Worm (Caenorhabditis elegans) whole organism, L4 larva: ENCODE measurements around the gene clec-224.

Experiments used
- dmd-6 ChIP-seq: fragments of 200-800 bp; sonication (Bioruptor generic); IDR thresholded peaks from 2 replicates; pipeline ENCODE4 v1.3.6; 2022; ENCODE audit warnings: missing genetic modification reagents, missing genetic modification characterization, missing compliant biosample characterization
- duxl-1 ChIP-seq: sonication (generic microtip); optimal IDR thresholded peaks from 2 replicates; lab custom pipeline; 2016; ENCODE audit warnings: mild to moderate bottlenecking, missing genetic modification characterization, moderate library complexity, missing compliant biosample characterization; ENCODE audit not compliant: poor library complexity
- pqm-1 ChIP-seq: sonication (generic microtip); optimal IDR thresholded peaks from 2 replicates; lab custom pipeline; 2017; ENCODE audit warnings: missing biosample characterization, missing genetic modification characterization
- zfp-3 ChIP-seq: fragments of 200-800 bp; sonication (Bioruptor generic); conservative IDR thresholded peaks from 2 replicates; pipeline ENCODE4 v1.3.6; 2022; ENCODE audit warnings: missing genetic modification reagents, missing genetic modification characterization, missing compliant biosample characterization

ce11 chrV:12154554-12154953 lies 24.7 kb downstream of the clec-224 start, which contains the start of gene C27A7.9:
- TF ChIP-seq zfp-3 (no peak), duxl-1 (tag; lab: Kevin White, UChicago) (no peak), dmd-6 (no peak), pqm-1 (tag; lab: Kevin White, UChicago) (no peak)
